Worm (Caenorhabditis elegans) whole organism, young adult: ENCODE results near the gene H05C05.4.

Experiments
- C17E4.6 ChIP-seq: fragments of 200-800 bp; sonication (Bioruptor generic); IDR thresholded peaks from 2 replicates; pipeline ENCODE4 v1.3.6; 2022; ENCODE audit warnings: missing genetic modification reagents, missing genetic modification characterization, missing compliant biosample characterization
- F10E7.11 ChIP-seq: sonication (generic microtip); optimal IDR thresholded peaks from 2 replicates; lab custom pipeline; 2017; ENCODE audit warnings: mild to moderate bottlenecking, missing genetic modification characterization, moderate library complexity, missing compliant biosample characterization
- F22D6.2 ChIP-seq: sonication (generic microtip); optimal IDR thresholded peaks from 2 replicates; lab custom pipeline; 2016; ENCODE audit warnings: mild to moderate bottlenecking, missing genetic modification characterization, missing compliant biosample characterization
- F23B12.7 ChIP-seq: sonication (generic microtip); optimal IDR thresholded peaks from 2 replicates; lab custom pipeline; 2017; ENCODE audit warnings: missing genetic modification characterization, mild to moderate bottlenecking, missing compliant biosample characterization, antibody characterized with exemption, moderate library complexity; ENCODE audit not compliant: insufficient read depth
- F39B2.1 ChIP-seq: fragments of 200-800 bp; sonication (Bioruptor generic); IDR thresholded peaks from 2 replicates; pipeline ENCODE4 v1.3.6; 2022; ENCODE audit warnings: missing genetic modification reagents, missing genetic modification characterization, missing compliant biosample characterization
- F57C9.4 ChIP-seq: sonication (generic microtip); optimal IDR thresholded peaks from 2 replicates; lab custom pipeline; 2017; ENCODE audit warnings: mild to moderate bottlenecking, missing genetic modification characterization, missing compliant biosample characterization
- Y53F4B.3 ChIP-seq: fragments of 200-800 bp; sonication (Bioruptor generic); IDR thresholded peaks from 2 replicates; pipeline ENCODE4 v1.3.6; 2022; ENCODE audit warnings: missing genetic modification reagents, missing genetic modification characterization, missing compliant biosample characterization
- Y53G8AR.9 ChIP-seq: fragments of 200-800 bp; sonication (Bioruptor generic); conservative IDR thresholded peaks from 2 replicates; pipeline ENCODE4 v1.3.6; 2022; ENCODE audit warnings: missing genetic modification reagents, missing genetic modification characterization, missing compliant biosample characterization
- Y95B8A.8 ChIP-seq: fragments of 200-800 bp; sonication (Bioruptor generic); IDR thresholded peaks from 2 replicates; pipeline ENCODE4 v1.3.6; 2022; ENCODE audit warnings: missing genetic modification reagents, missing genetic modification characterization, missing compliant biosample characterization
- aptf-2 ChIP-seq: fragments of 200-800 bp; sonication (Bioruptor generic); conservative IDR thresholded peaks from 2 replicates; pipeline ENCODE4 v1.3.6; 2022; ENCODE audit warnings: missing genetic modification reagents, missing genetic modification characterization, missing compliant biosample characterization
- atf-7 ChIP-seq: sonication (generic microtip); optimal IDR thresholded peaks from 2 replicates; lab custom pipeline; 2017; ENCODE audit warnings: mild to moderate bottlenecking, missing genetic modification characterization, missing compliant biosample characterization
- athp-1 ChIP-seq: sonication (generic microtip); optimal IDR thresholded peaks from 2 replicates; lab custom pipeline; 2017; ENCODE audit warnings: mild to moderate bottlenecking, missing genetic modification characterization, missing compliant biosample characterization
- attf-6 ChIP-seq: fragments of 200-800 bp; sonication (Bioruptor generic); IDR thresholded peaks from 2 replicates; pipeline ENCODE4 v1.3.6; 2022; ENCODE audit warnings: missing genetic modification reagents, missing genetic modification characterization, missing compliant biosample characterization
- ceh-100 ChIP-seq: fragments of 200-800 bp; sonication (Bioruptor generic); IDR thresholded peaks from 2 replicates; pipeline ENCODE4 v1.3.6; 2022; ENCODE audit warnings: missing genetic modification reagents, missing genetic modification characterization, missing compliant biosample characterization
- ceh-40 ChIP-seq: fragments of 200-800 bp; sonication (Bioruptor generic); IDR thresholded peaks from 2 replicates; pipeline ENCODE4 v1.3.6; 2022; ENCODE audit warnings: missing genetic modification characterization, missing compliant biosample characterization
- dox-1 ChIP-seq: fragments of 200-800 bp; sonication (Bioruptor generic); IDR thresholded peaks from 2 replicates; pipeline ENCODE4 v1.3.6; 2022; ENCODE audit warnings: missing genetic modification reagents, missing genetic modification characterization, missing compliant biosample characterization
- egl-18 ChIP-seq: fragments of 200-800 bp; sonication (Bioruptor generic); IDR thresholded peaks from 2 replicates; pipeline ENCODE4 v1.3.6; 2022; ENCODE audit warnings: missing genetic modification reagents, missing genetic modification characterization, missing compliant biosample characterization
- ekl-4 ChIP-seq: fragments of 200-800 bp; sonication (Bioruptor generic); IDR thresholded peaks from 2 replicates; pipeline ENCODE4 v1.3.6; 2022; ENCODE audit warnings: missing genetic modification reagents, missing genetic modification characterization, missing compliant biosample characterization
- hmg-1.2 ChIP-seq: fragments of 200-800 bp; sonication (Bioruptor generic); IDR thresholded peaks from 2 replicates; pipeline ENCODE4 v1.3.6; 2022; ENCODE audit warnings: missing genetic modification reagents, missing genetic modification characterization, missing compliant biosample characterization
- hmg-20 ChIP-seq: fragments of 200-800 bp; sonication (Bioruptor generic); IDR thresholded peaks from 2 replicates; pipeline ENCODE4 v1.3.6; 2022; ENCODE audit warnings: missing genetic modification reagents, missing genetic modification characterization, missing compliant biosample characterization
- hrde-1 ChIP-seq: sonication (generic microtip); optimal IDR thresholded peaks from 2 replicates; lab custom pipeline; 2016; ENCODE audit warnings: missing genetic modification characterization, mild to moderate bottlenecking, missing compliant biosample characterization, moderate library complexity, missing genotype, missing genetic modification reagents, borderline replicate concordance
- let-526 ChIP-seq: fragments of 200-800 bp; sonication (Bioruptor generic); IDR thresholded peaks from 2 replicates; pipeline ENCODE4 v1.3.6; 2022; ENCODE audit warnings: missing genetic modification reagents, missing genetic modification characterization, missing compliant biosample characterization
- let-607 ChIP-seq, 2 experiments: fragments of 200-800 bp in 1 of 2; sonication (Bioruptor generic) in 1 of 2; sonication (generic microtip) in 1 of 2; optimal IDR thresholded peaks; 2 replicates each; lab custom pipeline; 2016 to 2018; ENCODE audit warnings: mild to moderate bottlenecking in 2 of 2, missing compliant biosample characterization in 2 of 2, missing genetic modification characterization in 2 of 2, moderate library complexity in 2 of 2, missing genotype in 1 of 2
- lin-26 ChIP-seq: fragments of 200-800 bp; sonication (Bioruptor generic); IDR thresholded peaks from 2 replicates; pipeline ENCODE4 v1.3.6; 2022; ENCODE audit warnings: missing genetic modification reagents, missing genetic modification characterization, missing compliant biosample characterization
- lin-54 ChIP-seq: fragments of 200-800 bp; sonication (Bioruptor generic); optimal IDR thresholded peaks from 2 replicates; lab custom pipeline; 2018; ENCODE audit warnings: mild to moderate bottlenecking, missing genetic modification characterization, missing compliant biosample characterization
- madf-3 ChIP-seq: fragments of 200-800 bp; sonication (Bioruptor generic); IDR thresholded peaks from 2 replicates; pipeline ENCODE4 v1.3.6; 2022; ENCODE audit warnings: missing genetic modification reagents, missing genetic modification characterization, missing compliant biosample characterization
- madf-8 ChIP-seq: fragments of 200-800 bp; sonication (Bioruptor generic); conservative IDR thresholded peaks from 2 replicates; pipeline ENCODE4 v1.3.6; 2022; ENCODE audit warnings: missing genetic modification reagents, missing genetic modification characterization, missing compliant biosample characterization
- nfya-1 ChIP-seq: sonication (generic microtip); optimal IDR thresholded peaks from 2 replicates; lab custom pipeline; 2017; ENCODE audit warnings: antibody characterized with exemption, missing compliant biosample characterization, missing genetic modification characterization, borderline replicate concordance; ENCODE audit not compliant: insufficient read depth
- nhr-120 ChIP-seq: fragments of 200-800 bp; sonication (Bioruptor generic); IDR thresholded peaks from 2 replicates; pipeline ENCODE4 v1.3.6; 2022; ENCODE audit warnings: missing genetic modification characterization, missing compliant biosample characterization
- nhr-80 ChIP-seq: sonication (generic microtip); optimal IDR thresholded peaks from 2 replicates; lab custom pipeline; 2016; ENCODE audit warnings: missing genetic modification characterization, missing compliant biosample characterization
- pbrm-1 ChIP-seq: fragments of 200-800 bp; sonication (Bioruptor generic); IDR thresholded peaks from 2 replicates; pipeline ENCODE4 v1.3.6; 2022; ENCODE audit warnings: missing genetic modification reagents, missing genetic modification characterization, missing compliant biosample characterization
- pha-4 ChIP-seq: fragments of 150-350 bp; sonication (generic microtip); optimal IDR thresholded peaks from 2 replicates; lab custom pipeline; 2014; ENCODE audit warnings: missing biosample characterization, missing genetic modification reagents, missing genetic modification characterization
- rec-8 ChIP-seq, 2 experiments: sonication (generic microtip); optimal IDR thresholded peaks; 2 replicates each; lab custom pipeline; 2016; ENCODE audit warnings: mild to moderate bottlenecking in 2 of 2, missing genetic modification characterization in 2 of 2, missing genetic modification reagents in 2 of 2, missing genotype in 2 of 2, missing biosample characterization in 1 of 2, missing compliant biosample characterization in 1 of 2, moderate library complexity in 1 of 2
- snpc-3.4 ChIP-seq: sonication (generic microtip); optimal IDR thresholded peaks from 2 replicates; lab custom pipeline; 2017; ENCODE audit warnings: missing genetic modification characterization, mild to moderate bottlenecking, missing compliant biosample characterization, antibody characterized with exemption, moderate library complexity, missing genotype, missing genetic modification reagents
- zfh-2 ChIP-seq: fragments of 200-800 bp; sonication (Bioruptor generic); conservative IDR thresholded peaks from 2 replicates; pipeline ENCODE4 v1.3.6; 2022; ENCODE audit warnings: missing genetic modification reagents, missing genetic modification characterization, missing compliant biosample characterization
- ztf-28 ChIP-seq: fragments of 200-800 bp; sonication (Bioruptor generic); IDR thresholded peaks from 2 replicates; pipeline ENCODE4 v1.3.6; 2022; ENCODE audit warnings: missing genetic modification reagents, missing genetic modification characterization, missing compliant biosample characterization

The H05C05.4 gene

ce11 chrIII:2920866-2921265 lies 25.1 kb downstream of the H05C05.4 start:
- TF ChIP-seq hrde-1 (tag; lab: Kevin White, UChicago) (no peak), hmg-1.2 (GFP tag; lab: Robert Waterston, UW) (peak; percentile 23; the same call in 1 of the 2 replicates)
- TF ChIP-seq, all 124 proteins: peak for 1

DNA sequence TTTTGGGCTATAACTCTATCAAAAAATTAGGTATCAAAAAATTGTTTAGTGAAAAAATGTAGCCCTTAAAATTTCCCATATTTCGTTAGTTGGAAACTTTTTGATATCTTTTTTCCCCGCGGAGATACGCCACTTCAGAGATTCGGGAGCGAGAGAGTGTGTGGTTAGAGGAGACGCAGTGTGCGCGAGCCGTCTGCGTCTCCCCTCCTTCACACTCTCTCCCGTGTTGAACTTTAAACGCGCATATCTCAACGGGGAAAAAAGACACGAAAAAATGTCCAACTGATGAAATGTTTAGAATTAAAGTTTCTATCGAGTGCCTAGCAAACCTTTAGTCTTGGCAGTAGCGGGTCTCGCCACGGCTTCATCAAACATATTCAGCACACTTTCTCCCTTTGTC lies 25.7 kb downstream of the H05C05.4 start:
- TF ChIP-seq hmg-1.2 (GFP tag; lab: Robert Waterston, UW) (peak; percentile 73), atf-7 (tag; lab: Kevin White, UChicago) (no peak), zfh-2 (GFP tag; lab: Robert Waterston, UW) (peak; percentile 25; the same call in 1 of the 2 replicates)

ce11 chrIII:2918655-2919054 lies 27.3 kb downstream of the H05C05.4 start:
- no peak for TF ChIP-seq F10E7.11 (tag; lab: Kevin White, UChicago)
- no peak for TF ChIP-seq nhr-120 (GFP tag; lab: Robert Waterston, UW)
- no peak for TF ChIP-seq Y53G8AR.9 (GFP tag; lab: Robert Waterston, UW)
- TF ChIP-seq Y53F4B.3, result no peak
- TF ChIP-seq Y95B8A.8 (GFP tag; lab: Robert Waterston, UW), result no peak
- no peak for TF ChIP-seq ekl-4 (GFP tag; lab: Robert Waterston, UW)
- no peak for TF ChIP-seq lin-26 (GFP tag; lab: Robert Waterston, UW)
- TF ChIP-seq athp-1 (tag; lab: Kevin White, UChicago), result no peak
- TF ChIP-seq F57C9.4 (tag; lab: Kevin White, UChicago), result no peak
- TF ChIP-seq dox-1, result no peak
- TF ChIP-seq aptf-2, result no peak
- no peak for TF ChIP-seq egl-18 (GFP tag; lab: Robert Waterston, UW)

- TF ChIP-seq lin-26 (GFP tag; lab: Robert Waterston, UW) (no peak), egl-18 (GFP tag; lab: Robert Waterston, UW) (no peak), pbrm-1 (GFP tag; lab: Robert Waterston, UW) (no peak), ceh-40 (GFP tag; lab: Robert Waterston, UW) (no peak), snpc-3.4 (no peak), ceh-100 (GFP tag; lab: Robert Waterston, UW) (no peak), F39B2.1 (GFP tag; lab: Robert Waterston, UW) (no peak), lin-54 (GFP tag; lab: Kevin White, UChicago) (no peak), nhr-80 (no peak), ztf-28 (GFP tag; lab: Robert Waterston, UW) (no peak), atf-7 (tag; lab: Kevin White, UChicago) (no peak), madf-8 (GFP tag; lab: Robert Waterston, UW) (no peak)
Measured at ce11 chrIII:2914029-2914428, 32.0 kb downstream of the H05C05.4 start.

DNA sequence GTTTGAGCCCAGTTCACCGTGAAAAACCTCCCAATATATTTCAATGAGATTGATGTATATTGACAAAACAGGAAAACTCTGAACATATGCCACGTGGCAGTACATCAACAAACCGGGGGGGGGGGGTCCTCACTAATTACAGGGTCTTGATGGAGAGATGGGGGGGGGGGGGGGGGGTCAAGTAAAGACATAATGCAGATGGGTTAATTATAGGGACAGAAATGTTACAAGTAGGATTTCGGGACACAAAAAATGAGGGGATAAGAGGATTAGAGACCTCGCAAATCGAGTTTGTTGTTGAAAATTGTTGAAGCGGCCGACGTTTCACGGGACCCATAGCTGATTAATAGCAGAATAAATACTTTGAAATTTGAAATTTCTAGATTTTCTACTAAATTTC lies 33.1 kb downstream of the H05C05.4 start:
- TF ChIP-seq F23B12.7 (tag; lab: Kevin White, UChicago) (no peak), madf-3 (GFP tag; lab: Robert Waterston, UW) (no peak), F22D6.2 (tag; lab: Kevin White, UChicago) (no peak), rec-8 (tag; optimal IDR thresholded peaks at IDR 0.05; lab: Kevin White, UChicago) (no peak), attf-6 (GFP tag; lab: Robert Waterston, UW) (no peak), C17E4.6 (GFP tag; lab: Robert Waterston, UW) (no peak), lin-26 (GFP tag; lab: Robert Waterston, UW) (no peak), pha-4 (tag; lab: Kevin White, UChicago) (no peak), nfya-1 (no peak), atf-7 (tag; lab: Kevin White, UChicago) (no peak), let-526 (GFP tag; lab: Robert Waterston, UW) (no peak), hmg-20 (GFP tag; lab: Robert Waterston, UW) (no peak), let-607 (tag; optimal IDR thresholded peaks at IDR 0.05; lab: Kevin White, UChicago) (no peak), nhr-80 (no peak), hmg-1.2 (GFP tag; lab: Robert Waterston, UW) (no peak), Y95B8A.8 (GFP tag; lab: Robert Waterston, UW) (no peak)
- TF ChIP-seq, all 124 proteins: peak for 0
